Fruit fly (Drosophila melanogaster) whole organism, embryonic: ENCODE measurements around the gene tra.

Experiments
- BEAF-32 ChIP-seq: fragments of 200-800 bp; sonication (Bioruptor generic); optimal IDR thresholded peaks from 3 replicates; lab custom pipeline; 2017; ENCODE audit warnings: missing biosample characterization, missing genetic modification characterization, mild to moderate bottlenecking, moderate library complexity, missing genetic modification reagents
- Blimp-1 ChIP-seq: fragments of 200-800 bp; sonication (Bioruptor generic); optimal IDR thresholded peaks from 3 replicates; lab custom pipeline; 2018; ENCODE audit warnings: missing biosample characterization, missing genetic modification characterization, mild to moderate bottlenecking, moderate library complexity, missing genetic modification reagents
- BtbVII ChIP-seq: fragments of 200-800 bp; sonication (Bioruptor generic); optimal IDR thresholded peaks from 3 replicates; lab custom pipeline; 2017; ENCODE audit warnings: missing biosample characterization, mild to moderate bottlenecking, missing genetic modification characterization
- CG10565 ChIP-seq: fragments of 200-800 bp; sonication (Bioruptor generic); optimal IDR thresholded peaks from 3 replicates; lab custom pipeline; 2016; ENCODE audit warnings: missing biosample characterization, mild to moderate bottlenecking, missing genetic modification characterization
- CG10959 ChIP-seq: fragments of 200-800 bp; sonication (Bioruptor generic); IDR thresholded peaks from 2 replicates; pipeline ENCODE4 v1.3.6; 2022; ENCODE audit warnings: missing biosample characterization, missing genetic modification characterization
- CG1647 ChIP-seq: fragments of 200-800 bp; sonication (Bioruptor generic); optimal IDR thresholded peaks from 3 replicates; lab custom pipeline; 2016; ENCODE audit warnings: missing biosample characterization, missing genetic modification characterization
- CG16813 ChIP-seq: fragments of 200-800 bp; sonication (Bioruptor generic); IDR thresholded peaks from 3 replicates; pipeline ENCODE4 v1.3.6; 2022; ENCODE audit warnings: missing biosample characterization, missing genetic modification characterization; ENCODE audit not compliant: partially characterized antibody
- CG18262 ChIP-seq: fragments of 200-800 bp; optimal IDR thresholded peaks from 3 replicates; lab custom pipeline; 2019; ENCODE audit warnings: missing biosample characterization, mild to moderate bottlenecking, missing genetic modification characterization, moderate library complexity
- CG2116 ChIP-seq: fragments of 200-800 bp; sonication (Bioruptor generic); optimal IDR thresholded peaks from 3 replicates; lab custom pipeline; 2018; ENCODE audit warnings: missing biosample characterization, mild to moderate bottlenecking, missing genetic modification characterization
- CG30020 ChIP-seq: fragments of 200-800 bp; optimal IDR thresholded peaks from 2 replicates; lab custom pipeline; 2019; ENCODE audit warnings: missing biosample characterization, mild to moderate bottlenecking, missing genetic modification characterization, moderate library complexity
- CG30403 ChIP-seq: fragments of 200-800 bp; sonication (Bioruptor generic); optimal IDR thresholded peaks from 3 replicates; lab custom pipeline; 2016; ENCODE audit warnings: missing biosample characterization, missing genetic modification characterization
- CG3065 ChIP-seq: fragments of 200-800 bp; sonication (Bioruptor generic); optimal IDR thresholded peaks from 2 replicates; lab custom pipeline; 2016; ENCODE audit warnings: missing biosample characterization, missing genetic modification characterization
- CG31441 ChIP-seq: fragments of 200-800 bp; sonication (Bioruptor generic); IDR thresholded peaks from 2 replicates; pipeline ENCODE4 v1.3.6; 2022; ENCODE audit warnings: missing biosample characterization, missing genetic modification characterization
- CG32772 ChIP-seq: fragments of 200-800 bp; sonication (Bioruptor generic); IDR thresholded peaks from 2 replicates; pipeline ENCODE4 v1.3.6; 2022; ENCODE audit warnings: missing biosample characterization, missing genetic modification characterization
- CG4707 ChIP-seq: fragments of 200-800 bp; sonication (Bioruptor generic); optimal IDR thresholded peaks from 2 replicates; lab custom pipeline; 2018; ENCODE audit warnings: missing biosample characterization, mild to moderate bottlenecking, missing genetic modification characterization, moderate library complexity
- CG4854 ChIP-seq: fragments of 200-800 bp; sonication (Bioruptor generic); optimal IDR thresholded peaks from 2 replicates; lab custom pipeline; 2016; ENCODE audit warnings: missing biosample characterization, missing genetic modification characterization, inconsistent platforms
- CG6791 ChIP-seq: fragments of 200-800 bp; sonication (Bioruptor generic); IDR thresholded peaks from 3 replicates; pipeline ENCODE4 v1.3.6; 2022; ENCODE audit warnings: missing biosample characterization, missing genetic modification characterization; ENCODE audit not compliant: partially characterized antibody
- CG8924 ChIP-seq: fragments of 200-800 bp; optimal IDR thresholded peaks from 3 replicates; lab custom pipeline; 2019; ENCODE audit warnings: missing biosample characterization, mild to moderate bottlenecking, missing genetic modification characterization, moderate library complexity
- CHES-1-like ChIP-seq: fragments of 200-800 bp; sonication (Bioruptor generic); optimal IDR thresholded peaks from 2 replicates; lab custom pipeline; 2016; ENCODE audit warnings: missing biosample characterization, missing genetic modification characterization
- Chrac-16 ChIP-seq: fragments of 200-800 bp; sonication (Bioruptor generic); optimal IDR thresholded peaks from 3 replicates; lab custom pipeline; 2016; ENCODE audit warnings: missing biosample characterization, missing genetic modification characterization
- D19A ChIP-seq: fragments of 200-800 bp; optimal IDR thresholded peaks from 3 replicates; lab custom pipeline; 2019; ENCODE audit warnings: missing biosample characterization, mild to moderate bottlenecking, missing genetic modification characterization, moderate library complexity
- Gsc ChIP-seq: fragments of 200-800 bp; sonication (Bioruptor generic); IDR thresholded peaks from 2 replicates; pipeline ENCODE4 v1.3.6; 2022; ENCODE audit warnings: missing biosample characterization, missing genetic modification characterization
- Hsf ChIP-seq: fragments of 200-800 bp; sonication (Bioruptor generic); optimal IDR thresholded peaks from 3 replicates; lab custom pipeline; 2016; ENCODE audit warnings: missing biosample characterization, missing genetic modification characterization
- Lim3 ChIP-seq: fragments of 200-800 bp; sonication (Bioruptor generic); IDR thresholded peaks from 2 replicates; pipeline ENCODE4 v1.3.6; 2022; ENCODE audit warnings: missing biosample characterization, missing genetic modification characterization
- Max ChIP-seq: fragments of 200-800 bp; sonication (Bioruptor generic); optimal IDR thresholded peaks from 2 replicates; lab custom pipeline; 2016; ENCODE audit warnings: missing biosample characterization, mild to moderate bottlenecking, missing genetic modification characterization
- Myb ChIP-seq: fragments of 200-800 bp; sonication (Bioruptor generic); optimal IDR thresholded peaks from 2 replicates; lab custom pipeline; 2016; ENCODE audit warnings: missing biosample characterization, missing genetic modification characterization
- NfI ChIP-seq: fragments of 200-800 bp; sonication (Bioruptor generic); optimal IDR thresholded peaks from 3 replicates; lab custom pipeline; 2018; ENCODE audit warnings: missing biosample characterization, mild to moderate bottlenecking, missing genetic modification characterization, moderate library complexity
- Oaz ChIP-seq: fragments of 200-800 bp; sonication (Bioruptor generic); IDR thresholded peaks from 2 replicates; pipeline ENCODE4 v1.3.6; 2022; ENCODE audit warnings: missing biosample characterization, missing genetic modification characterization
- Rfx ChIP-seq: fragments of 200-800 bp; sonication (Bioruptor generic); IDR thresholded peaks from 2 replicates; pipeline ENCODE4 v1.3.6; 2022; ENCODE audit warnings: missing biosample characterization, missing genetic modification characterization
- TFAM ChIP-seq: fragments of 200-800 bp; sonication (Bioruptor generic); optimal IDR thresholded peaks from 2 replicates; lab custom pipeline; 2017; ENCODE audit warnings: missing biosample characterization, missing genetic modification characterization, inconsistent platforms
- YL-1 ChIP-seq: fragments of 200-800 bp; sonication (Bioruptor generic); optimal IDR thresholded peaks from 3 replicates; lab custom pipeline; 2017; ENCODE audit warnings: missing biosample characterization, mild to moderate bottlenecking, missing genetic modification characterization
- bab2 ChIP-seq: fragments of 200-800 bp; sonication (Bioruptor generic); optimal IDR thresholded peaks from 2 replicates; lab custom pipeline; 2016; ENCODE audit warnings: missing biosample characterization, missing genetic modification characterization
- bbx ChIP-seq: fragments of 200-800 bp; sonication (Bioruptor generic); IDR thresholded peaks from 2 replicates; pipeline ENCODE4 v1.3.6; 2022; ENCODE audit warnings: missing biosample characterization, missing genetic modification characterization; ENCODE audit not compliant: partially characterized antibody
- cad ChIP-seq: fragments of >200 bp; optimal IDR thresholded peaks from 2 replicates; lab custom pipeline; 2017; ENCODE audit warnings: missing biosample characterization, missing genetic modification characterization
- dmrt99B ChIP-seq: fragments of 200-800 bp; sonication (Bioruptor generic); optimal IDR thresholded peaks from 2 replicates; lab custom pipeline; 2018; ENCODE audit warnings: missing biosample characterization, mild to moderate bottlenecking, missing genetic modification characterization, moderate library complexity
- dysf ChIP-seq: fragments of 200-800 bp; sonication (Bioruptor generic); IDR thresholded peaks from 3 replicates; pipeline ENCODE4 v1.3.6; 2022; ENCODE audit warnings: missing biosample characterization, missing genetic modification characterization
- gt ChIP-seq: fragments of 200-800 bp; sonication (Bioruptor generic); IDR thresholded peaks from 2 replicates; pipeline ENCODE4 v1.3.6; 2022; ENCODE audit warnings: missing biosample characterization, missing genetic modification characterization
- hbn ChIP-seq: fragments of 200-800 bp; sonication (Bioruptor generic); IDR thresholded peaks from 2 replicates; pipeline ENCODE4 v1.3.6; 2022; ENCODE audit warnings: missing biosample characterization, missing genetic modification characterization; ENCODE audit not compliant: partially characterized antibody
- her ChIP-seq: fragments of 200-800 bp; sonication (Bioruptor generic); optimal IDR thresholded peaks from 2 replicates; lab custom pipeline; 2016; ENCODE audit warnings: missing biosample characterization, missing genetic modification characterization
- ind ChIP-seq: fragments of 200-800 bp; sonication (Bioruptor generic); optimal IDR thresholded peaks from 3 replicates; lab custom pipeline; 2016; ENCODE audit warnings: missing biosample characterization, missing genetic modification characterization
- insv ChIP-seq, 2 experiments: fragments of 200-800 bp; sonication (Bioruptor generic); optimal IDR thresholded peaks; 3 replicates each; lab custom pipeline; 2016 to 2018; ENCODE audit warnings: missing biosample characterization in 2 of 2, missing genetic modification characterization in 2 of 2
- klu ChIP-seq: fragments of 200-800 bp; sonication (Bioruptor generic); IDR thresholded peaks from 2 replicates; pipeline ENCODE4 v1.3.6; 2022; ENCODE audit warnings: missing biosample characterization, missing genetic modification characterization
- mam ChIP-seq: fragments of 200-800 bp; sonication (Bioruptor generic); optimal IDR thresholded peaks from 3 replicates; lab custom pipeline; 2016; ENCODE audit warnings: missing biosample characterization, missing genetic modification characterization
- nmo ChIP-seq: fragments of 200-800 bp; sonication (Bioruptor generic); optimal IDR thresholded peaks from 2 replicates; lab custom pipeline; 2018; ENCODE audit warnings: missing biosample characterization, mild to moderate bottlenecking, missing genetic modification characterization, moderate library complexity
- oc ChIP-seq: fragments of 200-800 bp; sonication (Bioruptor generic); optimal IDR thresholded peaks from 2 replicates; lab custom pipeline; 2018; ENCODE audit warnings: missing biosample characterization, mild to moderate bottlenecking, missing genetic modification characterization, moderate library complexity
- row ChIP-seq: fragments of 200-800 bp; sonication (Bioruptor generic); IDR thresholded peaks from 3 replicates; pipeline ENCODE4 v1.3.6; 2022; ENCODE audit warnings: missing biosample characterization, missing genetic modification characterization
- so ChIP-seq: fragments of 200-800 bp; sonication (Bioruptor generic); IDR thresholded peaks from 3 replicates; pipeline ENCODE4 v1.3.6; 2022; ENCODE audit warnings: missing biosample characterization, missing genetic modification characterization
- tna ChIP-seq: fragments of 200-800 bp; sonication (Bioruptor generic); IDR thresholded peaks from 2 replicates; pipeline ENCODE4 v1.3.6; 2022; ENCODE audit warnings: missing biosample characterization, missing genetic modification characterization; ENCODE audit not compliant: partially characterized antibody
- trem ChIP-seq: fragments of 200-800 bp; optimal IDR thresholded peaks from 3 replicates; lab custom pipeline; 2019; ENCODE audit warnings: missing biosample characterization, mild to moderate bottlenecking, missing genetic modification characterization, moderate library complexity
- wor ChIP-seq: fragments of 200-800 bp; sonication (Bioruptor generic); IDR thresholded peaks from 2 replicates; pipeline ENCODE4 v1.3.6; 2022; ENCODE audit warnings: missing biosample characterization, missing genetic modification characterization

Gene tra

dm6 chr3L:16582678-16583315, 8.1 kb downstream of the tra start, which contains the start of gene Rpn12 (continued):
- TF ChIP-seq row (GFP tag; lab: Robert Waterston, UW) (peak; percentile 68), CG2116 (GFP tag; lab: Kevin White, UChicago) (peak; percentile 75), Max (GFP tag; lab: Kevin White, UChicago) (no peak), CG3065 (GFP tag; lab: Kevin White, UChicago) (no peak), NfI (GFP tag; lab: Kevin White, UChicago) (peak; percentile 37), bbx (GFP tag; lab: Robert Waterston, UW) (peak; percentile 82), insv (GFP tag; optimal IDR thresholded peaks at IDR 0.05; lab: Kevin White, UChicago) (no peak), gt (GFP tag; lab: Robert Waterston, UW) (no peak), Lim3 (GFP tag; lab: Robert Waterston, UW) (no peak), D19A (tag; lab: Kevin White, UChicago) (peak; percentile 15), dmrt99B (tag; lab: Kevin White, UChicago) (no peak), TFAM (GFP tag; lab: Kevin White, UChicago) (no peak), oc (tag; lab: Kevin White, UChicago) (no peak), dysf (no peak), CG1647 (GFP tag; lab: Kevin White, UChicago) (no peak), Oaz (GFP tag; lab: Robert Waterston, UW) (no peak), CG32772 (GFP tag; lab: Robert Waterston, UW) (no peak), wor (no peak), CG8924 (tag; lab: Kevin White, UChicago) (peak; percentile 28), ind (GFP tag; lab: Kevin White, UChicago) (peak; percentile 37), Myb (GFP tag; lab: Kevin White, UChicago) (no peak), YL-1 (GFP tag; lab: Kevin White, UChicago) (peak; percentile 23), tna (GFP tag; lab: Robert Waterston, UW) (peak; percentile 80), Hsf (peak; percentile 7), BtbVII (GFP tag; lab: Kevin White, UChicago) (no peak), hbn (GFP tag; lab: Robert Waterston, UW) (peak; percentile 82), CG30403 (peak; percentile 43), Blimp-1 (GFP tag; lab: Kevin White, UChicago) (peak; percentile 53), Chrac-16 (GFP tag; lab: Kevin White, UChicago) (peak; percentile 33), CHES-1-like (GFP tag; lab: Kevin White, UChicago) (peak; percentile 36), mam (GFP tag; lab: Kevin White, UChicago) (peak; percentile 62), cad (GFP tag; lab: Kevin White, UChicago) (no peak), CG18262 (tag; lab: Kevin White, UChicago) (peak; percentile 43), Gsc (GFP tag; lab: Robert Waterston, UW) (no peak), CG30020 (tag; lab: Kevin White, UChicago) (peak; percentile 37), Rfx (GFP tag; lab: Robert Waterston, UW) (peak; percentile 61), CG6791 (GFP tag; lab: Robert Waterston, UW) (peak; percentile 85), CG4707 (GFP tag; lab: Kevin White, UChicago) (no peak), CG10565 (GFP tag; lab: Kevin White, UChicago) (no peak), klu (GFP tag; lab: Robert Waterston, UW) (no peak), CG10959 (no peak), CG16813 (peak; percentile 83), trem (tag; lab: Kevin White, UChicago) (peak; percentile 64), so (GFP tag; lab: Robert Waterston, UW) (no peak), BEAF-32 (GFP tag; lab: Kevin White, UChicago) (peak; percentile 79), her (GFP tag; lab: Kevin White, UChicago) (peak; percentile 35), CG31441 (GFP tag; lab: Robert Waterston, UW) (0 out of 2 replicates have a peak, but pooled peaks have one; percentile 29), CG4854 (GFP tag; lab: Kevin White, UChicago) (no peak), bab2 (GFP tag; lab: Kevin White, UChicago) (peak; percentile 17), nmo (GFP tag; lab: Kevin White, UChicago) (peak; percentile 52)
